Worm (Caenorhabditis elegans): ENCODE results near the gene nlt-1.

nlt-1 gene

ce11 chrII:10029044-10029443, 28.1 kb upstream of the nlt-1 start (continued):
- peak; percentile 75 for TF ChIP-seq nhr-20 (tag; optimal IDR thresholded peaks at IDR 0.05)
- TF ChIP-seq nhr-90 (tag; optimal IDR thresholded peaks at IDR 0.05; ENCODE audit: poor library complexity): peak; percentile 58
- peak; percentile 13 for TF ChIP-seq tbx-2 (tag; optimal IDR thresholded peaks at IDR 0.05)
- TF ChIP-seq mep-1 (tag; optimal IDR thresholded peaks at IDR 0.05): peak; percentile 44
- peak; percentile 73 for TF ChIP-seq lin-14 (GFP tag; optimal IDR thresholded peaks at IDR 0.05)
- TF ChIP-seq ztf-11 (tag; optimal IDR thresholded peaks at IDR 0.05): no peak

- TF ChIP-seq skn-1 (tag; optimal IDR thresholded peaks at IDR 0.05): no peak
- TF ChIP-seq lin-35 (GFP tag; optimal IDR thresholded peaks at IDR 0.05): peak in 1 of 2 experiments; percentile 10
- no peak for TF ChIP-seq blmp-1 (tag; optimal IDR thresholded peaks at IDR 0.05)
- no peak for TF ChIP-seq nhr-90 (tag; optimal IDR thresholded peaks at IDR 0.05; ENCODE audit: poor library complexity)
- no peak for TF ChIP-seq tlp-1 (tag; optimal IDR thresholded peaks at IDR 0.05)
- no peak for TF ChIP-seq ceh-63 (GFP tag; optimal IDR thresholded peaks at IDR 0.05)
- no peak for TF ChIP-seq nhr-85 (tag)
- no peak for TF ChIP-seq C04F5.9 (tag; optimal IDR thresholded peaks at IDR 0.05)
- no peak for TF ChIP-seq rnt-1 (tag; optimal IDR thresholded peaks at IDR 0.05)
- no peak for TF ChIP-seq tbx-2 (tag; optimal IDR thresholded peaks at IDR 0.05)
- no peak for TF ChIP-seq efl-1 (optimal IDR thresholded peaks at IDR 0.05)
- peak in 1 of 2 experiments; percentile 21 for TF ChIP-seq efl-1 (GFP tag; optimal IDR thresholded peaks at IDR 0.05 in 1 of 2)
- TF ChIP-seq zag-1 (tag; optimal IDR thresholded peaks at IDR 0.05): no peak
- TF ChIP-seq unc-30 (tag; optimal IDR thresholded peaks at IDR 0.05): no peak
- peak; percentile 16 for TF ChIP-seq elt-2 (tag; optimal IDR thresholded peaks at IDR 0.05)
- TF ChIP-seq nhr-12 (tag; optimal IDR thresholded peaks at IDR 0.05): no peak
- TF ChIP-seq dpl-1 (GFP tag; optimal IDR thresholded peaks at IDR 0.05): no peak
- TF ChIP-seq mab-9 (GFP tag; IDR thresholded peaks at IDR 0.05): no peak
- no peak for TF ChIP-seq lin-13 (GFP tag; optimal IDR thresholded peaks at IDR 0.05)
- no peak for TF ChIP-seq sptf-1 (tag; optimal IDR thresholded peaks at IDR 0.05)
- TF ChIP-seq pag-3 (tag; optimal IDR thresholded peaks at IDR 0.05; ENCODE audit: borderline replicate concordance, insufficient read depth): no peak
Observed at ce11 chrII:10028195-10028594, 27.3 kb upstream of the nlt-1 start, which contains the start of gene F52H3.6. TSS of gene F52H3.6 (minus strand) at chrII:10028422.

ce11 chrII:10025059-10025458, 24.1 kb upstream of the nlt-1 start:
- no peak for TF ChIP-seq efl-1 (optimal IDR thresholded peaks at IDR 0.05)
- TF ChIP-seq efl-1 (GFP tag; optimal IDR thresholded peaks at IDR 0.05 in 1 of 2): no peak
- no peak for TF ChIP-seq tbx-2 (tag; optimal IDR thresholded peaks at IDR 0.05)
- TF ChIP-seq pag-3 (tag; optimal IDR thresholded peaks at IDR 0.05; ENCODE audit: borderline replicate concordance, insufficient read depth): peak; percentile 52
- no peak for TF ChIP-seq pax-3 (tag; optimal IDR thresholded peaks at IDR 0.05)
- peak in 1 of 2 experiments; percentile 6 for TF ChIP-seq lsy-2 (tag; optimal IDR thresholded peaks at IDR 0.05)
- peak; percentile 24 for TF ChIP-seq dsc-1 (tag; optimal IDR thresholded peaks at IDR 0.05)
- no peak for TF ChIP-seq nhr-20 (tag; optimal IDR thresholded peaks at IDR 0.05)
- TF ChIP-seq nhr-11 (tag; optimal IDR thresholded peaks at IDR 0.05): no peak
- TF ChIP-seq ceh-90 (tag; optimal IDR thresholded peaks at IDR 0.05): no peak
- TF ChIP-seq lin-14 (GFP tag; optimal IDR thresholded peaks at IDR 0.05): peak; percentile 65
- peak; percentile 27 for TF ChIP-seq rnt-1 (tag; optimal IDR thresholded peaks at IDR 0.05)
- no peak for TF ChIP-seq lin-13 (GFP tag; optimal IDR thresholded peaks at IDR 0.05)
- no peak for TF ChIP-seq unc-130 (tag; optimal IDR thresholded peaks at IDR 0.05)
- TF ChIP-seq nhr-71 (tag; optimal IDR thresholded peaks at IDR 0.05): peak; percentile 4
- TF ChIP-seq tlp-1 (tag; optimal IDR thresholded peaks at IDR 0.05): no peak
- TF ChIP-seq snu-23 (GFP tag; optimal IDR thresholded peaks at IDR 0.05): no peak

- TF ChIP-seq lsy-2 (tag; optimal IDR thresholded peaks at IDR 0.05): no peak
- no peak for TF ChIP-seq lir-3 (tag; optimal IDR thresholded peaks at IDR 0.05; ENCODE audit: poor library complexity)
- TF ChIP-seq dpl-1 (GFP tag; optimal IDR thresholded peaks at IDR 0.05): no peak
- no peak for TF ChIP-seq ceh-8 (GFP tag; optimal IDR thresholded peaks at IDR 0.05)
- TF ChIP-seq unc-86 (tag; optimal IDR thresholded peaks at IDR 0.05): no peak
- no peak for TF ChIP-seq nhr-47 (tag; optimal IDR thresholded peaks at IDR 0.05)
- no peak for TF ChIP-seq nhr-76 (tag; optimal IDR thresholded peaks at IDR 0.05)
- TF ChIP-seq egl-13 (tag; optimal IDR thresholded peaks at IDR 0.05): no peak
- TF ChIP-seq fkh-10 (GFP tag; optimal IDR thresholded peaks at IDR 0.05): peak; percentile 82
- TF ChIP-seq lin-14 (GFP tag; optimal IDR thresholded peaks at IDR 0.05): peak; percentile 31
Observed at ce11 chrII:10021749-10022148, 20.8 kb upstream of the nlt-1 start.

Measured in whole organism, L1 larva.